Fruit fly (Drosophila melanogaster) S2 (cell line): ENCODE results near the gene Targ2.

Source experiments
- CG8478 ChIP-seq: fragments of >200 bp; optimal IDR thresholded peaks from 2 replicates; lab custom pipeline; 2018
- CTCF ChIP-seq, 2 experiments: fragments of >200 bp; optimal IDR thresholded peaks; 2 replicates each; lab custom pipeline; 2018

dm6 chr3L:21216697-21217291 lies 13.8 kb upstream of the Targ2 start, which contains the start of the genes Trmt112 and Ilk:
- TF ChIP-seq CG8478 (lab: Kevin White, UChicago) = no peak
- TF ChIP-seq CTCF (optimal IDR thresholded peaks at IDR 0.05; lab: Kevin White, UChicago) = peak in 1 of 2 experiments; percentile 4
